Fruit fly (Drosophila melanogaster): ENCODE data around the gene mRpL33.

Gene mRpL33

DNA sequence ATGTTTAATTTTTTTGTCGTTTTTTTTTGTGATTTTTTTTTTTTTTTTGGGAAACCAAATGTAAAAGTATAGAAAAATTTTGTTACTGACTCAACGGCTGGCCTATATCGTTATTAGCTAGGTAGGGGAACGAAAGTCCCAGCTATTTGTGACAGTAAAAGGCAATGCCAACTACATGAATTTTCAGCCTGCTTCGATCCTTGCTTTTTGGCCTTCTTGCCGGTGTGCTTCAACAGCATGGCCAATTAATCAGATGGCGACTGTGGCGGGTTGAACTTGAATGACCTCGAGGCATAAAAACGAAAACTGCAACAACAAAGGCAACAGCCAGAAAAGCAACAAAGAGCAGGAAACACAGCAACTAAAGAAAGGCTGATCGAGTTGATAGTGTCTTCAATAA, 44.2 kb downstream of the mRpL33 start, which contains the start of gene CG15578:
Gene CG15578, minus strand, starts transcription at position 101 of the 400 bp plus-strand sequence.
- no peak for TF ChIP-seq CG17801 (GFP tag; optimal IDR thresholded peaks at IDR 0.05; ENCODE audit: partially characterized antibody)

dm6 chrX:4276900-4277299, 45.1 kb downstream of the mRpL33 start, which contains the start of gene CG15577:
Gene CG15577 (minus strand): TSS chrX:4277000.
- no peak for TF ChIP-seq CG17801 (GFP tag; optimal IDR thresholded peaks at IDR 0.05; ENCODE audit: partially characterized antibody)

- TF ChIP-seq CG17801 (GFP tag; optimal IDR thresholded peaks at IDR 0.05; ENCODE audit: partially characterized antibody): no peak
These were observed 48.5 kb downstream of the mRpL33 start for dm6 chrX:4273499-4273898.

Data from ovary, adult (tissue).